Fruit fly (Drosophila melanogaster) whole organism, embryonic: ENCODE results near the gene Mtpalpha.
A peak's percentile ranks its signal among the peaks of the same experiment; 100 is the strongest.

Experiments
- Adf1 ChIP-seq: fragments of 200-800 bp; sonication (Bioruptor generic); IDR thresholded peaks from 2 replicates; pipeline ENCODE4 v1.3.6; 2022; ENCODE audit warnings: missing biosample characterization, missing genetic modification characterization
- CG10274 ChIP-seq: fragments of 200-800 bp; sonication (Bioruptor generic); optimal IDR thresholded peaks from 3 replicates; lab custom pipeline; 2017; ENCODE audit warnings: missing biosample characterization, mild to moderate bottlenecking, missing genetic modification characterization
- CG10462 ChIP-seq: fragments of 200-800 bp; sonication (Bioruptor generic); optimal IDR thresholded peaks from 2 replicates; lab custom pipeline; 2016; ENCODE audit warnings: missing biosample characterization, missing genetic modification characterization
- CG14014 ChIP-seq: fragments of 200-800 bp; sonication (Bioruptor generic); IDR thresholded peaks from 2 replicates; pipeline ENCODE4 v1.3.6; 2022; ENCODE audit warnings: missing biosample characterization, missing genetic modification characterization
- CG16779 ChIP-seq: fragments of 200-800 bp; sonication (Bioruptor generic); IDR thresholded peaks from 2 replicates; pipeline ENCODE4 v1.3.6; 2022; ENCODE audit warnings: missing biosample characterization, missing genetic modification characterization
- CG4424 ChIP-seq: fragments of 200-800 bp; sonication (Bioruptor generic); optimal IDR thresholded peaks from 3 replicates; lab custom pipeline; 2016; ENCODE audit warnings: missing biosample characterization, missing genetic modification characterization
- CG4730 ChIP-seq: fragments of 200-800 bp; sonication (Bioruptor generic); IDR thresholded peaks from 2 replicates; pipeline ENCODE4 v1.3.6; 2022; ENCODE audit warnings: missing biosample characterization, missing genetic modification characterization
- CG7372 ChIP-seq: fragments of 200-800 bp; sonication (Bioruptor generic); IDR thresholded peaks from 2 replicates; pipeline ENCODE4 v1.3.6; 2022; ENCODE audit warnings: missing biosample characterization, missing genetic modification characterization
- CG7786 ChIP-seq: fragments of 200-800 bp; sonication (Bioruptor generic); optimal IDR thresholded peaks from 2 replicates; lab custom pipeline; 2016; ENCODE audit warnings: missing biosample characterization, missing genetic modification characterization
- Deaf1 ChIP-seq: fragments of 200-800 bp; optimal IDR thresholded peaks from 3 replicates; lab custom pipeline; 2019; ENCODE audit warnings: missing biosample characterization, mild to moderate bottlenecking, missing genetic modification characterization, moderate library complexity
- Eip74EF ChIP-seq, 2 experiments: fragments of 200-800 bp in 1 of 2; fragments of >200 bp in 1 of 2; sonication (Bioruptor generic) in 1 of 2; optimal IDR thresholded peaks; 2 replicates each; lab custom pipeline; 2017 to 2019; ENCODE audit warnings: missing biosample characterization in 2 of 2, missing genetic modification characterization in 2 of 2, mild to moderate bottlenecking in 1 of 2, moderate library complexity in 1 of 2
- Gsc ChIP-seq: fragments of 200-800 bp; sonication (Bioruptor generic); IDR thresholded peaks from 2 replicates; pipeline ENCODE4 v1.3.6; 2022; ENCODE audit warnings: missing biosample characterization, missing genetic modification characterization
- Hr78 ChIP-seq, 2 experiments: fragments of 200-800 bp in 1 of 2; fragments of >200 bp in 1 of 2; sonication (Bioruptor generic) in 1 of 2; optimal IDR thresholded peaks; 2 replicates each; lab custom pipeline; 2017 to 2019; ENCODE audit warnings: missing biosample characterization in 2 of 2, missing genetic modification characterization in 2 of 2, mild to moderate bottlenecking in 1 of 2, moderate library complexity in 1 of 2
- Jarid2 ChIP-seq: fragments of 200-800 bp; sonication (Bioruptor generic); optimal IDR thresholded peaks from 3 replicates; lab custom pipeline; 2017; ENCODE audit warnings: mild to moderate bottlenecking, missing biosample characterization, missing genetic modification reagents, missing genetic modification characterization
- Mad ChIP-seq: fragments of 200-800 bp; sonication (Bioruptor generic); optimal IDR thresholded peaks from 2 replicates; lab custom pipeline; 2016; ENCODE audit warnings: missing biosample characterization, missing genetic modification characterization
- Nf-YB ChIP-seq: fragments of 200-800 bp; sonication (Bioruptor generic); optimal IDR thresholded peaks from 3 replicates; lab custom pipeline; 2019; ENCODE audit warnings: missing biosample characterization, mild to moderate bottlenecking, missing genetic modification characterization, moderate library complexity
- Nf-YC ChIP-seq: fragments of 200-800 bp; optimal IDR thresholded peaks from 3 replicates; lab custom pipeline; 2019; ENCODE audit warnings: missing biosample characterization, mild to moderate bottlenecking, missing genetic modification characterization, moderate library complexity
- Trl ChIP-seq, 3 experiments: fragments of >200 bp in 2 of 3; fragments of 200-800 bp in 1 of 3; sonication (Bioruptor generic) in 1 of 3; optimal IDR thresholded peaks; 2 replicates in 1 of 3; 3 replicates in 2 of 3; lab custom pipeline; 2016 to 2017; ENCODE audit warnings: missing biosample characterization in 1 of 3, missing genetic modification characterization in 1 of 3
- Usf ChIP-seq: fragments of 200-800 bp; sonication (Bioruptor generic); optimal IDR thresholded peaks from 2 replicates; lab custom pipeline; 2017; ENCODE audit warnings: missing genotype, missing biosample characterization, missing genetic modification characterization
- az2 ChIP-seq: fragments of 200-800 bp; sonication (Bioruptor generic); optimal IDR thresholded peaks from 3 replicates; lab custom pipeline; 2016; ENCODE audit warnings: missing biosample characterization, missing genetic modification characterization
- cg ChIP-seq: fragments of 200-800 bp; sonication (Bioruptor generic); optimal IDR thresholded peaks from 3 replicates; lab custom pipeline; 2019; ENCODE audit warnings: missing biosample characterization, mild to moderate bottlenecking, missing genetic modification characterization, moderate library complexity
- crol ChIP-seq: fragments of 200-800 bp; sonication (Bioruptor generic); IDR thresholded peaks from 2 replicates; pipeline ENCODE4 v1.3.6; 2022; ENCODE audit warnings: missing biosample characterization, missing genetic modification characterization
- dimm ChIP-seq: fragments of 200-800 bp; sonication (Bioruptor generic); IDR thresholded peaks from 2 replicates; pipeline ENCODE4 v1.3.6; 2022; ENCODE audit warnings: missing biosample characterization, missing genetic modification characterization
- dpn ChIP-seq, 2 experiments: fragments of 200-800 bp; sonication (Bioruptor generic); optimal IDR thresholded peaks; 3 replicates each; lab custom pipeline; 2016; ENCODE audit warnings: missing biosample characterization in 2 of 2, missing genetic modification characterization in 2 of 2
- exex ChIP-seq: fragments of 200-800 bp; sonication (Bioruptor generic); optimal IDR thresholded peaks from 4 replicates; lab custom pipeline; 2018; ENCODE audit warnings: missing biosample characterization, mild to moderate bottlenecking, missing genetic modification characterization, moderate library complexity
- fd3F ChIP-seq: fragments of 200-800 bp; sonication (Bioruptor generic); optimal IDR thresholded peaks from 2 replicates; lab custom pipeline; 2018; ENCODE audit warnings: missing biosample characterization, mild to moderate bottlenecking, missing genetic modification characterization, moderate library complexity
- gcm ChIP-seq: fragments of 200-800 bp; sonication (Bioruptor generic); optimal IDR thresholded peaks from 2 replicates; lab custom pipeline; 2019; ENCODE audit warnings: missing biosample characterization, mild to moderate bottlenecking, missing genetic modification characterization, moderate library complexity
- grn ChIP-seq: fragments of 200-800 bp; sonication (Bioruptor generic); optimal IDR thresholded peaks from 3 replicates; lab custom pipeline; 2017; ENCODE audit warnings: missing biosample characterization, missing genetic modification characterization
- hbn ChIP-seq: fragments of 200-800 bp; sonication (Bioruptor generic); IDR thresholded peaks from 2 replicates; pipeline ENCODE4 v1.3.6; 2022; ENCODE audit warnings: missing biosample characterization, missing genetic modification characterization; ENCODE audit not compliant: partially characterized antibody
- klu ChIP-seq: fragments of 200-800 bp; sonication (Bioruptor generic); IDR thresholded peaks from 2 replicates; pipeline ENCODE4 v1.3.6; 2022; ENCODE audit warnings: missing biosample characterization, missing genetic modification characterization
- lov ChIP-seq, 2 experiments: fragments of 200-800 bp in 1 of 2; fragments of >200 bp in 1 of 2; sonication (Bioruptor generic) in 1 of 2; IDR thresholded peaks in 1 of 2; optimal IDR thresholded peaks in 1 of 2; 2 replicates in 1 of 2; 3 replicates in 1 of 2; pipeline versions ENCODE4 v1.3.6 to Lab custom; 2017 to 2022; ENCODE audit warnings: missing biosample characterization in 1 of 2, missing genetic modification characterization in 1 of 2
- nerfin-1 ChIP-seq: fragments of 200-800 bp; sonication (Bioruptor generic); optimal IDR thresholded peaks from 3 replicates; lab custom pipeline; 2019; ENCODE audit warnings: missing biosample characterization, mild to moderate bottlenecking, missing genetic modification characterization, moderate library complexity
- oc ChIP-seq: fragments of 200-800 bp; sonication (Bioruptor generic); optimal IDR thresholded peaks from 2 replicates; lab custom pipeline; 2018; ENCODE audit warnings: missing biosample characterization, mild to moderate bottlenecking, missing genetic modification characterization, moderate library complexity
- sd ChIP-seq: fragments of 200-800 bp; sonication (Bioruptor generic); optimal IDR thresholded peaks from 3 replicates; lab custom pipeline; 2018; ENCODE audit warnings: missing biosample characterization, mild to moderate bottlenecking, missing genetic modification characterization, moderate library complexity
- sug ChIP-seq: fragments of 200-800 bp; optimal IDR thresholded peaks from 2 replicates; lab custom pipeline; 2019; ENCODE audit warnings: missing biosample characterization, mild to moderate bottlenecking, missing genetic modification characterization, moderate library complexity
- trem ChIP-seq: fragments of 200-800 bp; optimal IDR thresholded peaks from 3 replicates; lab custom pipeline; 2019; ENCODE audit warnings: missing biosample characterization, mild to moderate bottlenecking, missing genetic modification characterization, moderate library complexity
- tx ChIP-seq: fragments of 200-800 bp; sonication (Bioruptor generic); optimal IDR thresholded peaks from 2 replicates; lab custom pipeline; 2016; ENCODE audit warnings: missing biosample characterization, missing genetic modification characterization
- vvl ChIP-seq: fragments of 200-800 bp; sonication (Bioruptor generic); IDR thresholded peaks from 2 replicates; pipeline ENCODE4 v1.3.6; 2022; ENCODE audit warnings: missing biosample characterization, missing genetic modification characterization

Gene Mtpalpha

dm6 chr2L:9609337-9609856 is 32.8 kb upstream of the Mtpalpha start (continued):
- TF ChIP-seq CG10274 (GFP tag; lab: Kevin White, UChicago): no peak
- peak; percentile 86 for TF ChIP-seq grn (GFP tag; lab: Kevin White, UChicago)
- TF ChIP-seq Mad (GFP tag; lab: Kevin White, UChicago): no peak
- peak; percentile 60 for TF ChIP-seq oc
- TF ChIP-seq vvl (GFP tag; lab: Robert Waterston, UW): 0 out of 2 replicates have a peak, but pooled peaks have one; percentile 13
- TF ChIP-seq az2 (GFP tag; lab: Kevin White, UChicago): no peak
- TF ChIP-seq Adf1 (GFP tag; lab: Robert Waterston, UW): no peak
- no peak for TF ChIP-seq CG4424 (GFP tag; lab: Kevin White, UChicago)
- TF ChIP-seq CG4730 (GFP tag; lab: Robert Waterston, UW): no peak
- TF ChIP-seq klu (GFP tag; lab: Robert Waterston, UW): no peak
- no peak for TF ChIP-seq dpn (GFP tag; optimal IDR thresholded peaks at IDR 0.05; lab: Kevin White, UChicago)
- TF ChIP-seq CG10462 (GFP tag; lab: Kevin White, UChicago): no peak
- TF ChIP-seq exex (tag; lab: Kevin White, UChicago): no peak
- no peak for TF ChIP-seq Usf
- no peak for TF ChIP-seq Eip74EF (GFP tag; optimal IDR thresholded peaks at IDR 0.05; lab: Kevin White, UChicago)
- no peak for TF ChIP-seq CG7372 (GFP tag; lab: Robert Waterston, UW)
- TF ChIP-seq trem (tag; lab: Kevin White, UChicago): no peak
- TF ChIP-seq fd3F (GFP tag; lab: Kevin White, UChicago): no peak
- peak in 1 of 2 experiments; percentile 76 for TF ChIP-seq Hr78 (GFP tag; optimal IDR thresholded peaks at IDR 0.05; lab: Kevin White, UChicago)
- TF ChIP-seq CG7786 (GFP tag; lab: Kevin White, UChicago): no peak
- no peak for TF ChIP-seq hbn
- TF ChIP-seq sug (tag; lab: Kevin White, UChicago): no peak
- TF ChIP-seq, all 482 proteins: peak for 17

DNA sequence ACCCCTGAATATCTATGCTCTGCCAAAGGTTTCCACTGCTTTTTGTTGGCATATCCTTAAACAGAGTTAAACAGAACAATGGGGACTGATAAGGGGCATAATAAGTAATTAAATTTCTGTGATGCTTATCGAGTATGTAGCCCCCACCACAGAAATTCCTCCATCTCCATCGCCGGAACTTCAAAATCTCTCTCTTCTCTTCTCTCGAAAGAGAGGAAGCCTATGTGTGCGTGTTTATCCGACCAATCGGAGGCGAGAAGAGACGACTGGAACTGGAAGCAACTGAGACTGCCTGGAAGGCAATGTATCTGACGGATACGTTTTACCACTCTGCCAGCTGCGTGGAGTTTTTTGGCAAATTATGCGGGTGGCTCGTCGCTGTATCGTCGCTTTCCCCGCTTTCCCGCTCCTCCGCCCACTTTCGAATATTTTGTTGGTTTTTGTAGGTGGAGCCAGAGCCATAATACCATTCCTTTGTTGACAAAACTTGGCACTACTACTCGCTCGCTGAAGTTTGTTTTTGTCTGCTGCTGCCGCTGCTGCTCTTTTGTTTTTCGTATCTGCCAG is 31.5 kb upstream of the Mtpalpha start, which contains the start of gene gcm2:
TSS of gene gcm2 (plus strand) at position 566 of the 567 bp plus-strand sequence.
- TF ChIP-seq lov (optimal IDR thresholded peaks at IDR 0.05; lab: Kevin White, UChicago) (no peak), lov (GFP tag; IDR thresholded peaks at IDR 0.05; lab: Robert Waterston, UW) (0 out of 3 replicates have a peak, but pooled peaks have one; percentile 4), gcm (peak; percentile 98), cg (peak; percentile 60), sd (peak; percentile 41), tx (GFP tag; lab: Kevin White, UChicago) (no peak), nerfin-1 (tag; lab: Kevin White, UChicago) (peak; percentile 64), Trl (optimal IDR thresholded peaks at IDR 0.05; lab: Kevin White, UChicago) (peak; percentile 47 to 82), Trl (GFP tag; optimal IDR thresholded peaks at IDR 0.05; lab: Kevin White, UChicago) (no peak), grn (GFP tag; lab: Kevin White, UChicago) (peak; percentile 20), Nf-YB (GFP tag; lab: Kevin White, UChicago) (peak; percentile 96), CG14014 (GFP tag; lab: Robert Waterston, UW) (no peak), crol (GFP tag; lab: Robert Waterston, UW) (peak; percentile 12; the same call in 1 of the 2 replicates), CG16779 (GFP tag; lab: Robert Waterston, UW) (0 out of 2 replicates have a peak, but pooled peaks have one; percentile 15), Nf-YC (tag; lab: Kevin White, UChicago) (peak; percentile 95), Jarid2 (peak; percentile 47), Gsc (GFP tag; lab: Robert Waterston, UW) (no peak), dimm (GFP tag; lab: Robert Waterston, UW) (no peak), Deaf1 (tag; lab: Kevin White, UChicago) (peak; percentile 49)
